Fruit fly (Drosophila melanogaster) whole organism, wandering third instar larva: Measurements from ENCODE around the gene SH3PX1.

Experiments
- Abd-B ChIP-seq: fragments of >200 bp; optimal IDR thresholded peaks from 2 replicates; lab custom pipeline; 2017; ENCODE audit warnings: missing biosample characterization, missing genetic modification characterization
- Hnf4 ChIP-seq: fragments of 200-800 bp; sonication (Bioruptor generic); optimal IDR thresholded peaks from 2 replicates; lab custom pipeline; 2016; ENCODE audit warnings: missing biosample characterization, mild to moderate bottlenecking, missing genetic modification characterization
- Hr78 ChIP-seq: fragments of >200 bp; optimal IDR thresholded peaks from 2 replicates; lab custom pipeline; 2017; ENCODE audit warnings: missing biosample characterization, missing genetic modification characterization
- Myc ChIP-seq: fragments of >200 bp; optimal IDR thresholded peaks from 2 replicates; lab custom pipeline; 2017
- Rel ChIP-seq, 2 experiments: fragments of 200-800 bp; sonication (Bioruptor generic) in 1 of 2; optimal IDR thresholded peaks; 2 replicates in 1 of 2; 3 replicates in 1 of 2; lab custom pipeline; 2016 to 2019; ENCODE audit warnings: mild to moderate bottlenecking in 2 of 2, missing biosample characterization in 2 of 2, missing genetic modification characterization in 2 of 2, moderate library complexity in 1 of 2
- br ChIP-seq: fragments of 200-800 bp; sonication (Bioruptor generic); optimal IDR thresholded peaks from 2 replicates; lab custom pipeline; 2016; ENCODE audit warnings: missing biosample characterization, missing genetic modification characterization
- ey ChIP-seq: fragments of 200-800 bp; sonication (Bioruptor generic); optimal IDR thresholded peaks from 2 replicates; lab custom pipeline; 2016; ENCODE audit warnings: missing biosample characterization, missing genetic modification characterization
- psq ChIP-seq: fragments of 200-800 bp; sonication (Bioruptor generic); optimal IDR thresholded peaks from 3 replicates; lab custom pipeline; 2017; ENCODE audit warnings: missing biosample characterization, mild to moderate bottlenecking, missing genetic modification characterization, moderate library complexity
- sage ChIP-seq: fragments of 200-800 bp; sonication (Bioruptor generic); optimal IDR thresholded peaks from 2 replicates; lab custom pipeline; 2016; ENCODE audit warnings: missing biosample characterization, mild to moderate bottlenecking, missing genetic modification characterization

- no peak for TF ChIP-seq Myc (lab: Kevin White, UChicago)
- peak; percentile 39 for TF ChIP-seq psq (GFP tag; lab: Kevin White, UChicago)
- no peak for TF ChIP-seq br (GFP tag; lab: Kevin White, UChicago)
- TF ChIP-seq Rel (GFP tag; optimal IDR thresholded peaks at IDR 0.05; lab: Kevin White, UChicago): no peak
- no peak for TF ChIP-seq Rel (tag; optimal IDR thresholded peaks at IDR 0.05; lab: Kevin White, UChicago)
- TF ChIP-seq sage: no peak
- TF ChIP-seq ey (GFP tag; lab: Kevin White, UChicago): peak; percentile 45
- TF ChIP-seq Hr78 (GFP tag; lab: Kevin White, UChicago): no peak
- peak; percentile 38 for TF ChIP-seq Hnf4
- no peak for TF ChIP-seq Abd-B (GFP tag; lab: Kevin White, UChicago)
Observed at dm6 chr3L:9690798-9691475, 22.7 kb downstream of the SH3PX1 start.
